Fruit fly (Drosophila melanogaster): ENCODE results near the gene Kdm2.
A peak's percentile ranks its signal among the peaks of the same experiment; 100 is the strongest.

Kdm2 gene

DNA sequence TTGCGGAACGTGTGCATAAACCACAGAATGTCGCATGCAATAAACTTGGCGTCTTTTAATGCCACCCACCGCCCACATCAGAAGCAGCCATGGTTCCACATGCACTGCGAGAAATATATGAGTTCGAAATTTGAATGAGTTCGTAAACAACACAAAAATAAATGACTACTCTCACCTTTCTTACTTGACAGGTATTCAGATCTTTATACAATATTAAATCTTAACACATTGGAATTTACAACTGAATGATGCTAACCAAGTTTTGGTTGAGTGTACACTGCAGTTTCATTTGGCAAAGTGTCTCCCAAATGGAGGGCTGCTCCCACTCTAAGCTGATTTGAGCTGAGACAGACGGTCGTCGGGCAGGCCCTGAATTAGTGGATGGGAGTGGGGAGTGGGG, 22.6 kb downstream of the Kdm2 start:
- TF ChIP-seq CG12605 (GFP tag; IDR thresholded peaks at IDR 0.05) = no peak
- peak; percentile 46 for TF ChIP-seq CG9948 (tag; optimal IDR thresholded peaks at IDR 0.05)
- no peak for TF ChIP-seq Pif1B (GFP tag; optimal IDR thresholded peaks at IDR 0.05)
- no peak for TF ChIP-seq CG14655 (GFP tag; optimal IDR thresholded peaks at IDR 0.05)
- no peak for TF ChIP-seq CG10348 (GFP tag; IDR thresholded peaks at IDR 0.05)
- no peak for TF ChIP-seq D1 (tag; optimal IDR thresholded peaks at IDR 0.05)
- TF ChIP-seq fd96Ca (GFP tag; IDR thresholded peaks at IDR 0.05) = no peak
- TF ChIP-seq rn (GFP tag; IDR thresholded peaks at IDR 0.05) = no peak
- TF ChIP-seq CG17806 (tag; optimal IDR thresholded peaks at IDR 0.05) = peak; percentile 59
- TF ChIP-seq Pif1A (GFP tag; optimal IDR thresholded peaks at IDR 0.05) = peak; percentile 38
- TF ChIP-seq CG15710 (tag; optimal IDR thresholded peaks at IDR 0.05) = peak; percentile 48
- peak; percentile 9 for TF ChIP-seq Snoo (tag; optimal IDR thresholded peaks at IDR 0.05)
- TF ChIP-seq CG8159 (tag; optimal IDR thresholded peaks at IDR 0.05) = peak; percentile 62
- peak; percentile 42 for TF ChIP-seq Ets98B (GFP tag; IDR thresholded peaks at IDR 0.05)
- no peak for TF ChIP-seq CG4496 (GFP tag; IDR thresholded peaks at IDR 0.05)
- TF ChIP-seq CG32121 (GFP tag; IDR thresholded peaks at IDR 0.05) = 0 out of 2 replicates have a peak, but pooled peaks have one; percentile 27
- TF ChIP-seq CG34367 (tag; optimal IDR thresholded peaks at IDR 0.05) = peak; percentile 34
- TF ChIP-seq EcR (GFP tag; optimal IDR thresholded peaks at IDR 0.05) = no peak
- no peak for TF ChIP-seq gl (tag; optimal IDR thresholded peaks at IDR 0.05)
- TF ChIP-seq CG13204 (GFP tag; optimal IDR thresholded peaks at IDR 0.05) = no peak
- peak; percentile 58 for TF ChIP-seq CG8301 (tag; optimal IDR thresholded peaks at IDR 0.05)

- TF ChIP-seq CG17806 (tag; optimal IDR thresholded peaks at IDR 0.05) = no peak
- no peak for TF ChIP-seq EcR (GFP tag; optimal IDR thresholded peaks at IDR 0.05)
- TF ChIP-seq CG14655 (GFP tag; optimal IDR thresholded peaks at IDR 0.05) = no peak
- TF ChIP-seq CG8159 (tag; optimal IDR thresholded peaks at IDR 0.05) = no peak
- TF ChIP-seq gl (tag; optimal IDR thresholded peaks at IDR 0.05) = no peak
- no peak for TF ChIP-seq CG8301 (tag; optimal IDR thresholded peaks at IDR 0.05)
- TF ChIP-seq Snoo (tag; optimal IDR thresholded peaks at IDR 0.05) = no peak
- no peak for TF ChIP-seq CG9948 (tag; optimal IDR thresholded peaks at IDR 0.05)
- TF ChIP-seq CG32121 (GFP tag; IDR thresholded peaks at IDR 0.05) = no peak
- TF ChIP-seq CG10348 (GFP tag; IDR thresholded peaks at IDR 0.05) = no peak
- no peak for TF ChIP-seq CG15710 (tag; optimal IDR thresholded peaks at IDR 0.05)
- no peak for TF ChIP-seq fd96Ca (GFP tag; IDR thresholded peaks at IDR 0.05)
- TF ChIP-seq Pif1A (GFP tag; optimal IDR thresholded peaks at IDR 0.05) = no peak
- TF ChIP-seq CG13204 (GFP tag; optimal IDR thresholded peaks at IDR 0.05) = no peak
Measured at dm6 chr3R:9079638-9080037, 27.3 kb downstream of the Kdm2 start.

DNA sequence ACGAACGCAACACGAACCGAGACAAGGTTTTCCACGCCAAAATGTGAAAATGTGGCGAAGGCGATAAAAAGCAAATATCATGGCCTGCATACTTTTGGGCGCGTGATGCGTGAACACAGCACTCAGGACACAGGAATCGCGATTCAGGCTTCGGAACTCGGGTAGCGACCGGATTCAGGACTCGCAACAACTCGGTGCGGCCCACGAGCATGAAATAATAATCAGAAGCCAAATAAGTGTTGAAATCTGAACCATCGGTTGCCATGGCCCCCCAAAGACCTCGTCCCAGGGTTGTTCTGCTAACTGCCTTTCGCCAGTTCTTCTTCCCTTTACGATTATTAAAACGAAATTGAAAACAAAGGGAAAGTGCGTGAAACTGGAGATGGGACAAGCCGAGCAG, 30.0 kb downstream of the Kdm2 start:
- TF ChIP-seq CG14655 (GFP tag; optimal IDR thresholded peaks at IDR 0.05) (no peak), CG12605 (GFP tag; IDR thresholded peaks at IDR 0.05) (no peak), CG15710 (tag; optimal IDR thresholded peaks at IDR 0.05) (no peak), CG9948 (tag; optimal IDR thresholded peaks at IDR 0.05) (no peak), Pif1B (GFP tag; optimal IDR thresholded peaks at IDR 0.05) (no peak), CG4496 (GFP tag; IDR thresholded peaks at IDR 0.05) (no peak), fd96Ca (GFP tag; IDR thresholded peaks at IDR 0.05) (no peak), Pif1A (GFP tag; optimal IDR thresholded peaks at IDR 0.05) (no peak), Ets98B (GFP tag; IDR thresholded peaks at IDR 0.05) (no peak), CG34367 (tag; optimal IDR thresholded peaks at IDR 0.05) (no peak), CG8301 (tag; optimal IDR thresholded peaks at IDR 0.05) (no peak), CG10348 (GFP tag; IDR thresholded peaks at IDR 0.05) (no peak)

dm6 chr3R:9083379-9083778, 31.1 kb downstream of the Kdm2 start:
- peak; percentile 16; the same call in 1 of the 3 replicates for TF ChIP-seq CG4496 (GFP tag; IDR thresholded peaks at IDR 0.05)
- peak; percentile 30; the same call in 1 of the 2 replicates for TF ChIP-seq CG32121 (GFP tag; IDR thresholded peaks at IDR 0.05)
- TF ChIP-seq CG14655 (GFP tag; optimal IDR thresholded peaks at IDR 0.05) = peak; percentile 34
- no peak for TF ChIP-seq CG10348 (GFP tag; IDR thresholded peaks at IDR 0.05)

- TF ChIP-seq Ets98B (GFP tag; IDR thresholded peaks at IDR 0.05) = no peak
- peak; percentile 61 for TF ChIP-seq CG14655 (GFP tag; optimal IDR thresholded peaks at IDR 0.05)
- TF ChIP-seq fd96Ca (GFP tag; IDR thresholded peaks at IDR 0.05) = 0 out of 3 replicates have a peak, but pooled peaks have one; percentile 11
- TF ChIP-seq D1 (tag; optimal IDR thresholded peaks at IDR 0.05) = no peak
- TF ChIP-seq CG8301 (tag; optimal IDR thresholded peaks at IDR 0.05) = peak; percentile 36
- TF ChIP-seq rn (GFP tag; IDR thresholded peaks at IDR 0.05) = no peak
- TF ChIP-seq CG17806 (tag; optimal IDR thresholded peaks at IDR 0.05) = peak; percentile 7
- TF ChIP-seq CG32121 (GFP tag; IDR thresholded peaks at IDR 0.05) = no peak
Measured at dm6 chr3R:9085306-9085705, 33.0 kb downstream of the Kdm2 start.

DNA sequence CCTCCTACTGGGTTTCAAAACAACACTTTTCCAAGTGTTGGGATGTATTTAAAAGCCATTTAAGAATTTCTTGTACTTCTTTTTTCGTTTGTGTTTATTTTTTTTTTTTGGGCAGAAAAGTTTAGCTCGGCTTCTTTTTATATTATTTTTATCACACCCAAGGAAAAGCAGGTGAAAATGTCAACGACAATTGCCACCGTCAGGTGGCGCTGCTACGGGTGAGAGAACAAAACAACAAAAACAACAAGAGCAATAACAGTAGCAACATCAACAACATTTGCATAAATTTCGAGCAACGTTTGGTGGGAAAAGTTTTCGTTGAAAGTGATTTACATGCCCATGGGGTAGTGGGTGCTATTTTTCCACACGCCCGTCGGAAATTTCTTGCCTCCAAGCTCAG, 38.0 kb downstream of the Kdm2 start:
- TF ChIP-seq D1 (tag; optimal IDR thresholded peaks at IDR 0.05) = no peak
- TF ChIP-seq Ets98B (GFP tag; IDR thresholded peaks at IDR 0.05) = no peak
- TF ChIP-seq rn (GFP tag; IDR thresholded peaks at IDR 0.05) = no peak
- TF ChIP-seq gl (tag; optimal IDR thresholded peaks at IDR 0.05) = no peak
- TF ChIP-seq CG32121 (GFP tag; IDR thresholded peaks at IDR 0.05) = no peak
- no peak for TF ChIP-seq CG12605 (GFP tag; IDR thresholded peaks at IDR 0.05)
- TF ChIP-seq EcR (GFP tag; optimal IDR thresholded peaks at IDR 0.05) = no peak
- no peak for TF ChIP-seq CG4496 (GFP tag; IDR thresholded peaks at IDR 0.05)
- no peak for TF ChIP-seq fd96Ca (GFP tag; IDR thresholded peaks at IDR 0.05)
- no peak for TF ChIP-seq CG10348 (GFP tag; IDR thresholded peaks at IDR 0.05)
- no peak for TF ChIP-seq CG14655 (GFP tag; optimal IDR thresholded peaks at IDR 0.05)
- TF ChIP-seq Snoo (tag; optimal IDR thresholded peaks at IDR 0.05) = no peak
- no peak for TF ChIP-seq CG17806 (tag; optimal IDR thresholded peaks at IDR 0.05)
- no peak for TF ChIP-seq CG34367 (tag; optimal IDR thresholded peaks at IDR 0.05)
